Fruit fly (Drosophila melanogaster): ENCODE data around the gene CG11529.

dm6 chr3L:12205848-12206247, 8.3 kb downstream of the CG11529 start, which contains the start of gene Tsen54:
- TF ChIP-seq ovo (GFP tag; optimal IDR thresholded peaks at IDR 0.05) (no peak), Hr96 (GFP tag; optimal IDR thresholded peaks at IDR 0.05) (no peak), kay (GFP tag; ENCODE audit: borderline replicate concordance) (no peak), CG1620 (GFP tag; optimal IDR thresholded peaks at IDR 0.05) (no peak), toe (GFP tag; optimal IDR thresholded peaks at IDR 0.05) (no peak), CG11617 (GFP tag; optimal IDR thresholded peaks at IDR 0.05) (no peak), pad (GFP tag; optimal IDR thresholded peaks at IDR 0.05) (no peak), bab1 (GFP tag; optimal IDR thresholded peaks at IDR 0.05) (no peak), CG7101 (tag; optimal IDR thresholded peaks at IDR 0.05) (no peak), CG7045 (GFP tag; optimal IDR thresholded peaks at IDR 0.05) (no peak), CG33017 (tag; optimal IDR thresholded peaks at IDR 0.05) (no peak), Mnt (GFP tag; optimal IDR thresholded peaks at IDR 0.05) (no peak), cnc (optimal IDR thresholded peaks at IDR 0.05) (no peak), CG5204 (GFP tag; optimal IDR thresholded peaks at IDR 0.05) (no peak)

Measured in whole organism, adult.